Worm (Caenorhabditis elegans) whole organism, L2 larva: Measurements from ENCODE around the gene mes-2.

ENCODE experiments used
- aly-2 ChIP-seq: fragments of 150-350 bp; optimal IDR thresholded peaks from 2 replicates; lab custom pipeline; 2014; ENCODE audit warnings: missing biosample characterization, missing genetic modification characterization
- blmp-1 ChIP-seq: sonication (generic microtip); optimal IDR thresholded peaks from 2 replicates; lab custom pipeline; 2017; ENCODE audit warnings: missing genetic modification characterization, mild to moderate bottlenecking, missing compliant biosample characterization, antibody characterized with exemption, moderate library complexity; ENCODE audit not compliant: insufficient read depth
- fos-1 ChIP-seq: fragments of 150-350 bp; optimal IDR thresholded peaks from 2 replicates; lab custom pipeline; 2014; ENCODE audit warnings: missing biosample characterization, missing genetic modification characterization
- lsy-2 ChIP-seq, 2 experiments: fragments of 150-350 bp in 1 of 2; sonication (generic microtip) in 1 of 2; optimal IDR thresholded peaks; 2 replicates each; lab custom pipeline; 2014 to 2017; ENCODE audit warnings: missing biosample characterization in 2 of 2, missing genetic modification characterization in 2 of 2
- nhr-23 ChIP-seq: fragments of 150-350 bp; optimal IDR thresholded peaks from 2 replicates; lab custom pipeline; 2014; ENCODE audit warnings: missing biosample characterization, missing genetic modification reagents, missing genetic modification characterization
- nhr-25 ChIP-seq: fragments of 150-350 bp; sonication (generic microtip); optimal IDR thresholded peaks from 3 replicates; lab custom pipeline; 2014; ENCODE audit warnings: missing biosample characterization, missing genetic modification characterization
- snpc-4 ChIP-seq: fragments of 150-350 bp; optimal IDR thresholded peaks from 2 replicates; lab custom pipeline; 2014; ENCODE audit warnings: missing biosample characterization, missing genetic modification characterization
- ztf-11 ChIP-seq: sonication (generic microtip); optimal IDR thresholded peaks from 2 replicates; lab custom pipeline; 2017; ENCODE audit warnings: missing biosample characterization, missing genetic modification characterization

DNA sequence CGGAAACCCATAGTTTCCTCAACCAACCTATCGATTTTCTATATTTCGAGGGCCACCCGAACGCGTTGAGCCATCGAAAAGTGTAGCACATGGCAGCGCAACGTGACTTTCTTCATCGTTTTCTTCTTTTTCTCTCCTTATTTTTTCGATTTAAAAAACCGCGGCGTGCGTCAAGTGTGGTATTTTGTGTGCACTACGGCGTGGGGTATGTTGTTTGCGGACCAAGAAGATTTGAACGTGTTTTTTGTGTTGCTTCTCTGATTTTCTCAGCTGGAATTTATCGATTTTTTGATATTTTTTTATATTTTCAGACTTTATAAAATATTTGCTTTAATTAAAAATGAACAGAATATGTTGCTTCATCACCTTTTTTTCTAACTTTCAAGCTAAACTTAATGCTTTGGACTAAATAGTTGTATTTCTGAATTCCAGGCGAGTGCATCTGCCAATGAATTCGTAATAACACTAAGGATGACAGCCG, 25.8 kb upstream of the mes-2 start, which contains the start of the genes agl-1 and pfs-2:
- TF ChIP-seq blmp-1 (tag; lab: Kevin White, UChicago), result peak; percentile 2
- TF ChIP-seq nhr-23, result no peak
- peak; percentile 31 for TF ChIP-seq fos-1 (tag; lab: Kevin White, UChicago)
- TF ChIP-seq aly-2 (tag; lab: Kevin White, UChicago), result no peak
- TF ChIP-seq ztf-11 (tag; lab: Kevin White, UChicago), result no peak
- peak; percentile 82 to 93 for TF ChIP-seq lsy-2 (tag; optimal IDR thresholded peaks at IDR 0.05; lab: Kevin White, UChicago)
- TF ChIP-seq snpc-4, result peak; percentile 48
- TF ChIP-seq nhr-25 (tag; lab: Kevin White, UChicago), result peak; percentile 42
